Worm (Caenorhabditis elegans): ENCODE results near the gene nhr-257.

DNA sequence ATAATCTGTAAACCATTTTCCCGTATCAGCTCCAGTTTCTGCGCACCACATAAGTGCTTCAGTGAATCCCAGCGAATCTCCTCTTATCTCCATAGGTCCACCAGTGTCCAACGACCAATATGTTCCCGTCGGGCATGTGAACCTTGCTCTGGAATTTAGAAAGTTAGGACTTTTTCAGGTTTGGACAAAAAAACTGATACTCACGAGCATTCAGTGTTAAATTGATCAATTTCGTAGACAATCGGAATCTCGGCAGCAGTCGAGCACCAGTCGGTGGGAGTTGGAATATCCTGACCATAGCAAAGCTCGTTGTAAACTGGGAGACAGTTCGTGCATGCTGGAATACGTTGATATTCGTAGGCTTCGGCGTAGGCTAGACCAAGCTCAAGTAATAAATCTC lies 23.1 kb upstream of the nhr-257 start:
- TF ChIP-seq pqm-1 (tag; optimal IDR thresholded peaks at IDR 0.05): no peak
- no peak for TF ChIP-seq irx-1 (tag; optimal IDR thresholded peaks at IDR 0.05)
- TF ChIP-seq unc-62 (GFP tag; optimal IDR thresholded peaks at IDR 0.05): no peak
- no peak for TF ChIP-seq aly-2 (tag; optimal IDR thresholded peaks at IDR 0.05)
- TF ChIP-seq ztf-11 (tag; optimal IDR thresholded peaks at IDR 0.05): no peak
- TF ChIP-seq dsc-1 (tag; optimal IDR thresholded peaks at IDR 0.05): no peak
- no peak for TF ChIP-seq ama-1 (optimal IDR thresholded peaks at IDR 0.05)
- no peak for TF ChIP-seq lin-39 (tag; optimal IDR thresholded peaks at IDR 0.05)
- TF ChIP-seq elt-3 (tag; optimal IDR thresholded peaks at IDR 0.05): no peak
- TF ChIP-seq skn-1 (tag; optimal IDR thresholded peaks at IDR 0.05): no peak
- no peak for TF ChIP-seq nhr-85 (tag)
- no peak for TF ChIP-seq lsy-2 (tag; optimal IDR thresholded peaks at IDR 0.05)
- no peak for TF ChIP-seq mdl-1 (tag; optimal IDR thresholded peaks at IDR 0.05)
- TF ChIP-seq dpl-1 (GFP tag; optimal IDR thresholded peaks at IDR 0.05): no peak

Data from whole organism, L1 larva.